Fruit fly (Drosophila melanogaster) whole organism, wandering third instar larva: Measurements from ENCODE around the gene CG14014.

Experiments used
- Abd-B ChIP-seq: fragments of >200 bp; optimal IDR thresholded peaks from 2 replicates; lab custom pipeline; 2017; ENCODE audit warnings: missing biosample characterization, missing genetic modification characterization
- CG32264 ChIP-seq: fragments of 200-800 bp; sonication (Bioruptor generic); optimal IDR thresholded peaks from 2 replicates; lab custom pipeline; 2016; ENCODE audit warnings: missing biosample characterization, missing genetic modification characterization
- CG9705 ChIP-seq: fragments of 200-800 bp; sonication (Bioruptor generic); optimal IDR thresholded peaks from 2 replicates; lab custom pipeline; 2018; ENCODE audit warnings: missing biosample characterization, mild to moderate bottlenecking, missing genetic modification characterization
- CrebA ChIP-seq: fragments of 200-800 bp; sonication (Bioruptor generic); optimal IDR thresholded peaks from 2 replicates; lab custom pipeline; 2016; ENCODE audit warnings: missing biosample characterization, mild to moderate bottlenecking, missing genetic modification characterization, borderline replicate concordance
- Dfd ChIP-seq: fragments of >200 bp; optimal IDR thresholded peaks from 2 replicates; lab custom pipeline; 2017; ENCODE audit warnings: missing biosample characterization, missing genetic modification characterization
- Dif ChIP-seq: fragments of 200-275, 200-300 bp; sonication (Bioruptor generic); optimal IDR thresholded peaks from 2 replicates; lab custom pipeline; 2018; ENCODE audit warnings: missing biosample characterization, missing genetic modification characterization; ENCODE audit not compliant: partially characterized antibody
- GATAd ChIP-seq: sonication (Bioruptor generic); optimal IDR thresholded peaks from 2 replicates; lab custom pipeline; 2016; ENCODE audit warnings: missing biosample characterization, missing genetic modification characterization
- HLH106 ChIP-seq: fragments of 200-800 bp; optimal IDR thresholded peaks from 3 replicates; lab custom pipeline; 2019; ENCODE audit warnings: missing biosample characterization, mild to moderate bottlenecking, missing genetic modification characterization, moderate library complexity
- Hnf4 ChIP-seq: fragments of 200-800 bp; sonication (Bioruptor generic); optimal IDR thresholded peaks from 2 replicates; lab custom pipeline; 2016; ENCODE audit warnings: missing biosample characterization, mild to moderate bottlenecking, missing genetic modification characterization
- Hr83 ChIP-seq: fragments of 200-300 bp; sonication (Bioruptor generic); optimal IDR thresholded peaks from 2 replicates; lab custom pipeline; 2016; ENCODE audit warnings: missing biosample characterization, mild to moderate bottlenecking, missing genetic modification characterization, moderate library complexity; ENCODE audit not compliant: poor library complexity, severe bottlenecking
- Jra ChIP-seq: sonication (Bioruptor generic); optimal IDR thresholded peaks from 2 replicates; lab custom pipeline; 2016; ENCODE audit warnings: missing biosample characterization, missing genetic modification characterization
- Mio ChIP-seq: sonication (Bioruptor generic); optimal IDR thresholded peaks from 2 replicates; lab custom pipeline; 2016; ENCODE audit warnings: missing biosample characterization, missing genetic modification characterization
- Myc ChIP-seq: fragments of >200 bp; optimal IDR thresholded peaks from 2 replicates; lab custom pipeline; 2017
- N ChIP-seq: fragments of >200 bp; optimal IDR thresholded peaks from 2 replicates; lab custom pipeline; 2018; ENCODE audit warnings: missing biosample characterization, missing external identifiers, missing genetic modification characterization
- OdsH ChIP-seq: fragments of 200-800 bp; sonication (Bioruptor generic); optimal IDR thresholded peaks from 2 replicates; lab custom pipeline; 2016; ENCODE audit warnings: missing biosample characterization, mild to moderate bottlenecking, missing genetic modification characterization
- Sp1 ChIP-seq: fragments of 200-800 bp; sonication (Bioruptor generic); optimal IDR thresholded peaks from 3 replicates; lab custom pipeline; 2019; ENCODE audit warnings: missing biosample characterization, mild to moderate bottlenecking, missing genetic modification characterization, moderate library complexity
- Vsx2 ChIP-seq: fragments of 200-300, 225-300 bp; sonication (Bioruptor generic); optimal IDR thresholded peaks from 2 replicates; lab custom pipeline; 2018; ENCODE audit warnings: missing biosample characterization, missing genetic modification characterization; ENCODE audit not compliant: partially characterized antibody
- dl ChIP-seq, 2 experiments: fragments of 175-275, 200-275 bp in 1 of 2; fragments of 200-275 bp in 1 of 2; sonication (Bioruptor generic); optimal IDR thresholded peaks; lab custom pipeline; 2018; ENCODE audit warnings: mild to moderate bottlenecking in 2 of 2, missing biosample characterization in 2 of 2, missing genetic modification characterization in 2 of 2, moderate library complexity in 2 of 2; ENCODE audit not compliant: partially characterized antibody in 2 of 2, insufficient read depth in 1 of 2
- dmrt93B ChIP-seq: fragments of 200-800 bp; sonication (Bioruptor generic); optimal IDR thresholded peaks from 2 replicates; lab custom pipeline; 2018; ENCODE audit warnings: missing biosample characterization, mild to moderate bottlenecking, missing genetic modification characterization
- dsf ChIP-seq: sonication (Bioruptor generic); optimal IDR thresholded peaks from 2 replicates; lab custom pipeline; 2016; ENCODE audit warnings: missing biosample characterization, missing genetic modification characterization, borderline replicate concordance
- ey ChIP-seq: fragments of 200-800 bp; sonication (Bioruptor generic); optimal IDR thresholded peaks from 2 replicates; lab custom pipeline; 2016; ENCODE audit warnings: missing biosample characterization, missing genetic modification characterization
- foxo ChIP-seq, 2 experiments: fragments of 200-800 bp; sonication (Bioruptor generic); optimal IDR thresholded peaks; 2 replicates in 1 of 2; 3 replicates in 1 of 2; lab custom pipeline; 2016 to 2017; ENCODE audit warnings: missing biosample characterization in 2 of 2, missing genetic modification characterization in 2 of 2
- h ChIP-seq: fragments of 200-800 bp; sonication (Bioruptor generic); optimal IDR thresholded peaks from 3 replicates; lab custom pipeline; 2016; ENCODE audit warnings: missing biosample characterization, mild to moderate bottlenecking, missing genetic modification characterization
- jim ChIP-seq: fragments of 175-275, 200-325 bp; sonication (Bioruptor generic); optimal IDR thresholded peaks from 2 replicates; lab custom pipeline; 2016; ENCODE audit warnings: missing biosample characterization, mild to moderate bottlenecking, missing genetic modification characterization
- lola ChIP-seq: fragments of >200 bp; optimal IDR thresholded peaks from 2 replicates; lab custom pipeline; 2017; ENCODE audit warnings: missing biosample characterization, missing genetic modification characterization
- pan ChIP-seq: fragments of >200 bp; optimal IDR thresholded peaks from 2 replicates; lab custom pipeline; 2017
- psq ChIP-seq: fragments of 200-800 bp; sonication (Bioruptor generic); optimal IDR thresholded peaks from 3 replicates; lab custom pipeline; 2017; ENCODE audit warnings: missing biosample characterization, mild to moderate bottlenecking, missing genetic modification characterization, moderate library complexity
- rgr ChIP-seq: fragments of 200-800 bp; sonication (Bioruptor generic); optimal IDR thresholded peaks from 3 replicates; lab custom pipeline; 2016; ENCODE audit warnings: missing biosample characterization, mild to moderate bottlenecking, missing genetic modification characterization
- sv ChIP-seq: fragments of 200-800 bp; sonication (Bioruptor generic); optimal IDR thresholded peaks from 3 replicates; lab custom pipeline; 2016; ENCODE audit warnings: missing biosample characterization, missing genetic modification characterization
- tai ChIP-seq: sonication (Bioruptor generic); optimal IDR thresholded peaks from 2 replicates; lab custom pipeline; 2016; ENCODE audit warnings: missing biosample characterization, missing genetic modification characterization
- usp ChIP-seq: fragments of >200 bp; optimal IDR thresholded peaks from 2 replicates; lab custom pipeline; 2017; ENCODE audit warnings: missing biosample characterization, missing genetic modification characterization
- woc ChIP-seq: sonication (Bioruptor generic); optimal IDR thresholded peaks from 2 replicates; lab custom pipeline; 2016; ENCODE audit warnings: missing biosample characterization, mild to moderate bottlenecking, missing genetic modification characterization

CG14014 gene

DNA sequence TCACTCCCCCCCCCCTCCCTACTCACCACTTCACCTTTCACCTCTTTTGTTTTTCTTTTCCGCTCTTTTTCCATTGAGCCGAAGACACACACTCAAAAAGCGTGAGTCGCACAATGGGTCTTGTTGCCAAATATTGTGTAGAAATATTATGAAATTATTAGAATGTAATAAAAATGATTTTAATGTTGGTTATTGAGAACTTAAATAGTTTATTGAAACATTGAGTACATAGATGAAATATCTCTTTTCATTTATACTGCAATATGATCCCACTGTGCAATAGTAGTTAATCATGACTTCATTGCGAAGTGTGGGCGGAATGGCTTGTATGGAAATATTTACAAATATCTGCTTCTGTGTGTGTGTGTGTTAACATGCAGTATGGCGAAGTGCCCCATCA is 16.5 kb upstream of the CG14014 start:
- TF ChIP-seq sv (GFP tag; lab: Kevin White, UChicago) (no peak), dl (GFP tag; optimal IDR thresholded peaks at IDR 0.05; lab: Kevin White, UChicago; ENCODE audit: insufficient read depth in 1 of 2, partially characterized antibody in 2 of 2) (no peak), Jra (GFP tag; lab: Kevin White, UChicago) (no peak), dmrt93B (no peak), foxo (GFP tag; optimal IDR thresholded peaks at IDR 0.05; lab: Kevin White, UChicago) (peak in 1 of 2 experiments; percentile 2), Dif (GFP tag; lab: Kevin White, UChicago) (no peak), HLH106 (tag; lab: Kevin White, UChicago) (peak; percentile 14), Myc (lab: Kevin White, UChicago) (no peak), CG9705 (GFP tag; lab: Kevin White, UChicago) (no peak)
- TF ChIP-seq, all 38 proteins: peak for 2

DNA sequence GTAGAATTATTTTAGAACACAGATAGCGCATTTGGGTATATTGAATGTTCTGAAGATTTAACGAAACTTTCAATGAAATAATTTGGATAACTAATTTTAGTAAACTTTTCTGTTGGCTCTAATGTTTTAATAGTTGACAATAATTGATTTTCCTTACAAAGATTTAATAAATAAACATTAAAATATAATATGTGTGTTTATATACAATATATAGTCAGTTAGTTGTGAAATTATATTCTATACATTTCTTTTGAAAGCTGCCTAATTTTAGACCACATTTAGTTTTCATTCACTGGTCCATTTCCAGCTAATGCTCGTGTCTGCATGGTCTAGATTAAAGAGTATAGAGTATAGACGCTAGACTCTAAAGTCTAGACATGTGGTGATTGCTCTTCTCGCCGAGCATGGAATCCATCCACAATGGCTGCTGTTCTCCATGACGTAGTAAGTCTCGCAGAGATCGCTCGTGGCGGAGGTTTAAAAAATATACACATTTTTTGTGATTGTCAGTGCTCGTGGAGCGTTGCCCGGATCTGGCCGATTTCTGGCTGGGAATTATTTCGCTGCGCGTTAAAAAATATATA is 8.3 kb upstream of the CG14014 start, which contains the start of gene GluRIIB:
TSS of gene GluRIIB (plus strand) at position 534 of the 584 bp plus-strand sequence.
- no peak for TF ChIP-seq Dfd (GFP tag; lab: Kevin White, UChicago)
- TF ChIP-seq h: no peak
- TF ChIP-seq ey: no peak
- no peak for TF ChIP-seq CrebA (GFP tag; lab: Kevin White, UChicago)
- TF ChIP-seq rgr (GFP tag; lab: Kevin White, UChicago): no peak
- TF ChIP-seq psq (GFP tag; lab: Kevin White, UChicago): no peak
- TF ChIP-seq dsf: no peak
- no peak for TF ChIP-seq Myc (lab: Kevin White, UChicago)
- TF ChIP-seq dmrt93B: no peak
- no peak for TF ChIP-seq Sp1 (GFP tag; lab: Kevin White, UChicago)
- TF ChIP-seq GATAd (GFP tag; lab: Kevin White, UChicago): no peak
- no peak for TF ChIP-seq dl (GFP tag; optimal IDR thresholded peaks at IDR 0.05; lab: Kevin White, UChicago; ENCODE audit: insufficient read depth in 1 of 2, partially characterized antibody in 2 of 2)
- no peak for TF ChIP-seq N (GFP tag; lab: Kevin White, UChicago)
- no peak for TF ChIP-seq Hr83 (GFP tag; lab: Kevin White, UChicago)
- no peak for TF ChIP-seq usp (GFP tag; lab: Kevin White, UChicago)
- TF ChIP-seq woc: no peak
- no peak for TF ChIP-seq lola (GFP tag; lab: Kevin White, UChicago)
- no peak for TF ChIP-seq tai (GFP tag; lab: Kevin White, UChicago)

DNA sequence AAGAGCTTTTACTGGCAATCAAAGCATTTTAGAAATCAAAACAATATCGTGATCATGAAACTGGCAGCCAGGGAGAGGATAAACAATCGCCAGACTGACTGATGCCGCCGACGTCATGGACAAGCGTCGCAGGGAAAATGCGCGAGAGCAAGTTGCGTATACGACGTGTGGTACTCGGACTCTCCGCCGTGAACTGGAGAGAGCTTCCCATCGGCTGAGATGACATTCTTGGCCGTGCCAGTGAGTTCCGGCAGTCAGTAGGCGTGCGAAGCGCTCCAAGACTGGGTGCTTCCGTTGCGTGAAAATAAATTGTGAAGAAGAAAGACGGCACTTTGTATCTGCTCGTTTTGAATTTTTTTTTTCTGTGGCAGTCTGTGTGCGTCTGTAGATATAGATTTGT is 4.2 kb upstream of the CG14014 start, which contains the start of gene GluRIIA:
TSS of gene GluRIIA (plus strand) at position 255 of the 400 bp plus-strand sequence.
- TF ChIP-seq dl (GFP tag; optimal IDR thresholded peaks at IDR 0.05; lab: Kevin White, UChicago; ENCODE audit: insufficient read depth in 1 of 2, partially characterized antibody in 2 of 2): no peak
- TF ChIP-seq CG9705 (GFP tag; lab: Kevin White, UChicago): no peak
- TF ChIP-seq OdsH (GFP tag; lab: Kevin White, UChicago): no peak
- TF ChIP-seq Dfd (GFP tag; lab: Kevin White, UChicago): no peak
- TF ChIP-seq HLH106 (tag; lab: Kevin White, UChicago): no peak
- TF ChIP-seq woc: no peak
- no peak for TF ChIP-seq CrebA (GFP tag; lab: Kevin White, UChicago)
- no peak for TF ChIP-seq Vsx2 (GFP tag; lab: Kevin White, UChicago)
- no peak for TF ChIP-seq pan
- TF ChIP-seq jim: no peak
- no peak for TF ChIP-seq foxo (GFP tag; optimal IDR thresholded peaks at IDR 0.05; lab: Kevin White, UChicago)
- no peak for TF ChIP-seq Myc (lab: Kevin White, UChicago)
- TF ChIP-seq GATAd (GFP tag; lab: Kevin White, UChicago): no peak
- no peak for TF ChIP-seq dsf
- TF ChIP-seq h: no peak

DNA sequence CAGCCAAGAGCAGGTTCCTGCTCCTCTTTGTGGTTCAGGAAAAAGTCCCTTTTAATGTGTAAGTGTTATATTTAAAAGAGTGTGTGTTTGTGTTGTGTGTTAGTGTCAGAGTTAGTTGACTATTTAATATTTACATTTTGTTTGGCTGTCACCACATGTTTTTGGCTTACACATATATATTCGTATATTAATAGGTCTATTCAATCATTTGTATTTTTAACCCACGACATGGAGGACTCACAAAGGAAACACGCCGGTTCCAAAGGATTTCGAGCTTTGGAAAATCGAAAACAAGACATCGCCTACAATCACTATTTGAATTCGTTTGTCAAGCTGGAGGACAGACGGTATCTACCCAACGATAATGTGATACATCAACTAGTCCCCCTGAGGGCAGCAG is 3.1 kb upstream of the CG14014 start, which contains the start of the genes CG14013 and CG14017:
TSS of gene CG14013 (minus strand) at position 101 of the 400 bp plus-strand sequence.
TSS of gene CG14017 (plus strand) at position 148 of the 400 bp plus-strand sequence.
- TF ChIP-seq HLH106 (tag; lab: Kevin White, UChicago) (no peak), usp (GFP tag; lab: Kevin White, UChicago) (no peak), Hnf4 (GFP tag; lab: Kevin White, UChicago) (no peak), Dfd (GFP tag; lab: Kevin White, UChicago) (no peak), lola (GFP tag; lab: Kevin White, UChicago) (no peak), N (GFP tag; lab: Kevin White, UChicago) (no peak), Mio (GFP tag; lab: Kevin White, UChicago) (no peak), CG32264 (GFP tag; lab: Kevin White, UChicago) (no peak), pan (no peak), CrebA (GFP tag; lab: Kevin White, UChicago) (no peak), h (no peak), jim (no peak), dl (GFP tag; optimal IDR thresholded peaks at IDR 0.05; lab: Kevin White, UChicago; ENCODE audit: insufficient read depth in 1 of 2, partially characterized antibody in 2 of 2) (no peak), CG9705 (GFP tag; lab: Kevin White, UChicago) (no peak), Abd-B (no peak), dmrt93B (no peak), sv (GFP tag; lab: Kevin White, UChicago) (no peak), Myc (lab: Kevin White, UChicago) (no peak), Jra (GFP tag; lab: Kevin White, UChicago) (no peak)
- TF ChIP-seq, all 38 proteins: peak for 0
